Worm (Caenorhabditis elegans) whole organism, L2 larva: ENCODE measurements around the gene Y53F4B.43.
"Not testable (repeated sequence)": the region's sequence is repeated elsewhere in the genome, so short reads cannot be mapped to it uniquely, and the experiment has no call there.

Experiments
- F13H6.1 ChIP-seq: sonication (generic microtip); optimal IDR thresholded peaks from 2 replicates; lab custom pipeline; 2016; ENCODE audit warnings: missing genetic modification characterization, missing compliant biosample characterization
- R02D3.7 ChIP-seq: fragments of 150-350 bp; optimal IDR thresholded peaks from 2 replicates; lab custom pipeline; 2014; ENCODE audit warnings: missing biosample characterization, missing genetic modification characterization
- ZK546.5 ChIP-seq: sonication (generic microtip); optimal IDR thresholded peaks from 2 replicates; lab custom pipeline; 2017; ENCODE audit warnings: missing biosample characterization, missing genetic modification characterization
- ama-1 ChIP-seq: fragments of 150-350 bp; optimal IDR thresholded peaks from 2 replicates; lab custom pipeline; 2018; ENCODE audit warnings: inconsistent platforms
- blmp-1 ChIP-seq: sonication (generic microtip); optimal IDR thresholded peaks from 2 replicates; lab custom pipeline; 2017; ENCODE audit warnings: missing genetic modification characterization, mild to moderate bottlenecking, missing compliant biosample characterization, antibody characterized with exemption, moderate library complexity; ENCODE audit not compliant: insufficient read depth
- ceh-16 ChIP-seq: fragments of 150-350 bp; optimal IDR thresholded peaks from 2 replicates; lab custom pipeline; 2014; ENCODE audit warnings: missing biosample characterization, missing genetic modification characterization
- ceh-82 ChIP-seq: fragments of 150-350 bp; optimal IDR thresholded peaks from 2 replicates; lab custom pipeline; 2014; ENCODE audit warnings: missing biosample characterization, missing genetic modification characterization
- dmd-4 ChIP-seq: sonication (generic microtip); optimal IDR thresholded peaks from 2 replicates; lab custom pipeline; 2017; ENCODE audit warnings: missing biosample characterization, missing genetic modification characterization
- egl-27 ChIP-seq: sonication (generic microtip); optimal IDR thresholded peaks from 3 replicates; lab custom pipeline; 2017; ENCODE audit warnings: missing biosample characterization, missing genetic modification reagents, missing genetic modification characterization
- elt-1 ChIP-seq: fragments of 150-350 bp; optimal IDR thresholded peaks from 2 replicates; lab custom pipeline; 2014; ENCODE audit warnings: missing biosample characterization, missing genetic modification characterization
- elt-3 ChIP-seq: sonication (generic microtip); optimal IDR thresholded peaks from 2 replicates; lab custom pipeline; 2017; ENCODE audit warnings: missing biosample characterization, missing genetic modification characterization
- fos-1 ChIP-seq: fragments of 150-350 bp; optimal IDR thresholded peaks from 2 replicates; lab custom pipeline; 2014; ENCODE audit warnings: missing biosample characterization, missing genetic modification characterization
- lsy-2 ChIP-seq, 2 experiments: fragments of 150-350 bp in 1 of 2; sonication (generic microtip) in 1 of 2; optimal IDR thresholded peaks; 2 replicates each; lab custom pipeline; 2014 to 2017; ENCODE audit warnings: missing biosample characterization in 2 of 2, missing genetic modification characterization in 2 of 2
- mdl-1 ChIP-seq, 2 experiments: fragments of 150-350 bp in 1 of 2; sonication (generic microtip) in 1 of 2; optimal IDR thresholded peaks; 2 replicates each; lab custom pipeline; 2017; ENCODE audit warnings: missing biosample characterization in 2 of 2, missing genetic modification characterization in 2 of 2
- nhr-10 ChIP-seq: sonication (generic microtip); optimal IDR thresholded peaks from 2 replicates; lab custom pipeline; 2017; ENCODE audit warnings: missing biosample characterization, missing genetic modification characterization
- nhr-11 ChIP-seq: fragments of 150-350 bp; optimal IDR thresholded peaks from 2 replicates; lab custom pipeline; 2014; ENCODE audit warnings: missing biosample characterization, missing genetic modification characterization
- nhr-12 ChIP-seq: fragments of 150-350 bp; optimal IDR thresholded peaks from 2 replicates; lab custom pipeline; 2014; ENCODE audit warnings: missing biosample characterization, missing genetic modification characterization
- nhr-21 ChIP-seq: fragments of 150-350 bp; optimal IDR thresholded peaks from 2 replicates; lab custom pipeline; 2014; ENCODE audit warnings: missing biosample characterization, missing genetic modification characterization
- nhr-23 ChIP-seq: fragments of 150-350 bp; optimal IDR thresholded peaks from 2 replicates; lab custom pipeline; 2014; ENCODE audit warnings: missing biosample characterization, missing genetic modification reagents, missing genetic modification characterization
- nhr-25 ChIP-seq: fragments of 150-350 bp; sonication (generic microtip); optimal IDR thresholded peaks from 3 replicates; lab custom pipeline; 2014; ENCODE audit warnings: missing biosample characterization, missing genetic modification characterization
- nhr-77 ChIP-seq: fragments of 150-350 bp; optimal IDR thresholded peaks from 2 replicates; lab custom pipeline; 2014; ENCODE audit warnings: missing biosample characterization, missing genetic modification characterization
- peb-1 ChIP-seq: fragments of 150-350 bp; optimal IDR thresholded peaks from 2 replicates; lab custom pipeline; 2014; ENCODE audit warnings: missing biosample characterization, missing genetic modification characterization
- sem-4 ChIP-seq: fragments of 150-350 bp; optimal IDR thresholded peaks from 2 replicates; lab custom pipeline; 2014; ENCODE audit warnings: missing biosample characterization, missing genetic modification reagents, missing genetic modification characterization
- skn-1 ChIP-seq: sonication (generic microtip); optimal IDR thresholded peaks from 2 replicates; lab custom pipeline; 2017; ENCODE audit warnings: missing biosample characterization, missing genetic modification characterization
- sma-3 ChIP-seq: sonication (generic microtip); optimal IDR thresholded peaks from 2 replicates; lab custom pipeline; 2016; ENCODE audit warnings: missing genetic modification reagents, missing genetic modification characterization, missing compliant biosample characterization
- snpc-4 ChIP-seq: fragments of 150-350 bp; optimal IDR thresholded peaks from 2 replicates; lab custom pipeline; 2014; ENCODE audit warnings: missing biosample characterization, missing genetic modification characterization
- unc-55 ChIP-seq: fragments of 150-350 bp; sonication (generic microtip); optimal IDR thresholded peaks from 3 replicates; lab custom pipeline; 2014; ENCODE audit warnings: missing biosample characterization, missing genetic modification reagents, missing genetic modification characterization
- unc-62 ChIP-seq: fragments of 150-350 bp; optimal IDR thresholded peaks from 2 replicates; lab custom pipeline; 2014; ENCODE audit warnings: missing biosample characterization, missing genetic modification reagents, missing genetic modification characterization
- zag-1 ChIP-seq: fragments of 150-350 bp; optimal IDR thresholded peaks from 2 replicates; lab custom pipeline; 2014; ENCODE audit warnings: missing biosample characterization, missing genetic modification characterization
- ztf-1 ChIP-seq: fragments of 200-800 bp; sonication (Bioruptor generic); conservative IDR thresholded peaks from 2 replicates; pipeline ENCODE4 v1.3.6; 2022; ENCODE audit warnings: missing genetic modification characterization, missing compliant biosample characterization

Y53F4B.43 gene

DNA sequence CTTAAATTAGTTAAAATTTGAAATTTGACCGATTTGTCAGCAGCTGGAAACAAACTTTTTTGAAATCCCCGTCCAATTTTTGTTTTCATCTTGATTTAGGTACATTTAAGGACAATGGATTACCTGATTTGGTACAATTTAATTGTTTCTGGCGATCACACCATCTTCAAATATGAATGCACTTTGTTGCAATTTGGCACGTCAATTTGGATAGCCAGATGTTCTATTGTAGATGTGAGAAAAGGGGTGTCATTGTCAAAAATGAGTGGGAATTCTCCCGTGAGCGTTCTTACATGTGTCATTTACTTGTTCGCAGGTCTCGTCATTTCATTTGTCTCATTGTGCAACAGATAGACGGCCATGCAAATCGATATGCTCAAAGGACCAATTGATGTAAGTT is at the start of gene Y53F4B.43:
Y53F4B.43 (plus strand) TSS at position 301 of the 400 bp plus-strand sequence.
- TF ChIP-seq unc-55; F13H6.1 (tag; lab: Kevin White, UChicago); snpc-4: not testable (repeated sequence)

- TF ChIP-seq unc-55 = no peak
- no peak for TF ChIP-seq nhr-10 (tag; lab: Kevin White, UChicago)
- TF ChIP-seq snpc-4 = no peak
- TF ChIP-seq dmd-4 (tag; lab: Kevin White, UChicago) = no peak
- TF ChIP-seq lsy-2 (tag; optimal IDR thresholded peaks at IDR 0.05; lab: Kevin White, UChicago) = no peak
- no peak for TF ChIP-seq nhr-23 (tag; lab: Kevin White, UChicago)
- no peak for TF ChIP-seq elt-3 (tag; lab: Kevin White, UChicago)
- TF ChIP-seq nhr-25 = no peak
- TF ChIP-seq sem-4 = no peak
- no peak for TF ChIP-seq mdl-1 (tag; optimal IDR thresholded peaks at IDR 0.05; lab: Kevin White, UChicago)
Observed at ce11 chrII:14940325-14940724, 47.9 kb upstream of the Y53F4B.43 start.

- TF ChIP-seq ceh-16 (tag; lab: Kevin White, UChicago) (no peak), ama-1 (lab: Kevin White, UChicago) (no peak), nhr-21 (tag; lab: Kevin White, UChicago) (no peak), sma-3 (GFP tag; lab: Kevin White, UChicago) (no peak), nhr-25 (no peak), nhr-12 (tag; lab: Kevin White, UChicago) (no peak), unc-62 (GFP tag; lab: Kevin White, UChicago) (no peak), elt-3 (tag; lab: Kevin White, UChicago) (no peak), ceh-82 (no peak), nhr-10 (tag; lab: Kevin White, UChicago) (no peak), nhr-11 (tag; lab: Kevin White, UChicago) (no peak)
- TF ChIP-seq, all 48 proteins: peak for 0
Observed at ce11 chrII:14940980-14941379, 47.3 kb upstream of the Y53F4B.43 start.

DNA sequence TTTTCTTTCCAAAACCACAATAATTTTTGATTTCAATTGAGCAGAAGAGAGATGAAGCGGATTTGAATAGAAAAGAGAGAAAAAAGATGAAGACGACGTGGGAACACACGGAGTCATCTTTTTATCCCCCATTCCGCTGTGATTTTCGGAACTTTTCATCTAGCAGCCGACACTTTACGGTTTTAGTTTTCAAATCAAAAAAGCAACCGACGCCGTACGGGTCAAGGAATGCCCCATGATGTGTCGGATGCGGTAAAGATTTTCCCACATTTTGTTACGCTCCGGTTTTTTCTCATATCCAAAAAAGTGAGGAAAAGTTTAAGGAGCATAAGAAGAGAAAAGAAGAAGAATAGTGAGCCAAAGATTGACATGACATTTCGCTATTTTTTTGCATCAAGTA is 42.8 kb upstream of the Y53F4B.43 start:
- peak; percentile 76 for TF ChIP-seq snpc-4
- TF ChIP-seq egl-27 (tag; lab: Kevin White, UChicago) = no peak
- TF ChIP-seq, all 48 proteins: peak for 1

DNA sequence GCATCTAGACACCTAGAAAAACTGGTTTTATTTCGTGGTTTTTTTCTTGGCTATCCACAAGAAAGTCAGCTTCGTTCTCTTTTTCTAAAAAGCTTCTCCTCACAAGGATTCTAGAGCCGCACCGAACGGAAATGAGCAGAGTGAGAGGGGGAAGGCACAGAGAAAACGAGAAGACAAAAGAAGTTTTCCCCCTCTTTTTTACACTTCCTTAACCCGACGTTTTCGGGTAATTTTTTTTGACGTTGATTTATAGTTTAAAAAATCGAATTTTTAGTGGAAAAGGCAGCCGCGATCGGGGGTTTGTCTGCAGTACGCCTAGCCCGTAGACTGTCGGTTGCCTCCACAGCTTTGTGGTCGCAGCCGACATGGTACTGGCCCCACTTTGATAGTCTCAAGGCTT is 41.7 kb upstream of the Y53F4B.43 start:
- TF ChIP-seq blmp-1 (tag; lab: Kevin White, UChicago) (no peak), unc-55 (peak; percentile 14)

DNA sequence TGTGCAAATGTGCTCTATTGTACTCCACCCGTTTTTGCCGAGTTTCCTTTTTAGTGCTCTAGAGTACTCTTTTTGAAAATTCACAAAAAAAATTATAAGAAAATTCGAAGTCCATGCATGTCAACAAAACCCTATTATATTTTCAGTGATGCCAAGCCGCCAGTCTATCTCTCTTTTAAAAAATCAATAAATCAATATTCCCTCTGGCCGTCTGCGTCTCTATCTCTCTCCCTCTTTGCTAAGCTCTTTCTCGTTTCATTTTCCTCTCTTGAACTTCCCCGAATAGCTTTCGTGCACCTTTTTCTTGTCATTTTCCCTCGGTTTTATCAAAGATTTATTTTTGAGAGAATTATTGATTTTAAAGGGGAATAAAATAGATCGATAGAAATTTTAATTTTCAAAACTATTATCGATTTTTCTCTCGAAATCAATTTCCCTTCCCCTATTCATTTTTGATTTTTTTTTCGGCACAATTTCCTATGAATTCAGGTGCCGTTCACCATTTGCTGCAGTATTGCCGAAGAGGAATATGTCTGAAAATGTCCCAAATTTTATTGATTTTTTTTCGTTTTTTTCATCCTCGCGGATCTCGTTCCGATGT is 35.7 kb upstream of the Y53F4B.43 start:
- no peak for TF ChIP-seq fos-1 (tag; lab: Kevin White, UChicago)
- TF ChIP-seq peb-1 = no peak

ce11 chrII:14958113-14958512 is 30.2 kb upstream of the Y53F4B.43 start, which contains the start of gene Y53F4B.1:
TSS of gene Y53F4B.1 (minus strand) at chrII:14958213.
- no peak for TF ChIP-seq ceh-16 (tag; lab: Kevin White, UChicago)
- no peak for TF ChIP-seq elt-1 (tag; lab: Kevin White, UChicago)
- no peak for TF ChIP-seq nhr-77 (tag; lab: Kevin White, UChicago)
- TF ChIP-seq nhr-12 (tag; lab: Kevin White, UChicago) = no peak
- no peak for TF ChIP-seq skn-1 (tag; lab: Kevin White, UChicago)
- TF ChIP-seq ztf-1 (GFP tag; lab: Robert Waterston, UW) = no peak
- TF ChIP-seq sem-4 = no peak
- peak; percentile 26 for TF ChIP-seq fos-1 (tag; lab: Kevin White, UChicago)
- no peak for TF ChIP-seq snpc-4

DNA sequence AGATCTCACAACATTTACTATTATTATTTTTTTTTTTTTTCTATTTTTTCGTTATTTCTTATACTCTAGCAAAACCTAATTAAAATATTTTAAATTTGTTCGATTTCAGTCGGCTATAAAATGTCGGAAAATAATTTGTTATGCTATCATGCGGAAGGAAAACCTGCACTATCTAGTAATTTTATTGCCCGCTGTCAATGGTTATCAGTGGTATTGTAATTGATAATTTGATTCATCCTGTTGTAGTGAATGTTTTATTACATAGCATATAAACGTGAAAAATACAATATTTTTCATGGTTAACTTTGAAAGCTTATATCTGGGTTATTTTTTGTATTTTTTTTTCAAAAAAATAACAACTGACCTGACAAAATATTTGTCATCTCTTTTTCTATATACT is 29.0 kb upstream of the Y53F4B.43 start:
- TF ChIP-seq zag-1 (tag; lab: Kevin White, UChicago) (no peak), fos-1 (tag; lab: Kevin White, UChicago) (peak; percentile 89), ZK546.5 (no peak), R02D3.7 (tag; lab: Kevin White, UChicago) (no peak), ceh-16 (tag; lab: Kevin White, UChicago) (no peak), nhr-12 (tag; lab: Kevin White, UChicago) (no peak)
